Worm (Caenorhabditis elegans) whole organism, young adult: ENCODE results near the gene sec-61.B.
"Not testable (repeated sequence)": the region's sequence is repeated elsewhere in the genome, so short reads cannot be mapped to it uniquely, and the experiment has no call there.

ENCODE experiments used
- B0019.2 ChIP-seq: fragments of 200-800 bp; sonication (Bioruptor generic); conservative IDR thresholded peaks from 2 replicates; pipeline ENCODE4 v1.3.6; 2022; ENCODE audit warnings: missing genetic modification reagents, missing genetic modification characterization, missing compliant biosample characterization
- F22D6.2 ChIP-seq: sonication (generic microtip); optimal IDR thresholded peaks from 2 replicates; lab custom pipeline; 2016; ENCODE audit warnings: mild to moderate bottlenecking, missing genetic modification characterization, missing compliant biosample characterization
- F49E8.2 ChIP-seq: sonication (generic microtip); optimal IDR thresholded peaks from 3 replicates; lab custom pipeline; 2017; ENCODE audit warnings: missing genetic modification characterization, mild to moderate bottlenecking, missing compliant biosample characterization, antibody characterized with exemption, moderate library complexity; ENCODE audit not compliant: insufficient read depth
- ama-1 ChIP-seq, 3 experiments: fragments of 150-350 bp in 1 of 3; sonication (generic microtip) in 2 of 3; optimal IDR thresholded peaks; 2 replicates each; lab custom pipeline; 2014 to 2018; ENCODE audit warnings: missing biosample characterization in 2 of 3, missing genetic modification characterization in 2 of 3, missing genetic modification reagents in 2 of 3
- ceh-100 ChIP-seq: fragments of 200-800 bp; sonication (Bioruptor generic); IDR thresholded peaks from 2 replicates; pipeline ENCODE4 v1.3.6; 2022; ENCODE audit warnings: missing genetic modification reagents, missing genetic modification characterization, missing compliant biosample characterization
- dpl-1 ChIP-seq: fragments of 150-350 bp; optimal IDR thresholded peaks from 2 replicates; lab custom pipeline; 2014; ENCODE audit warnings: missing biosample characterization, missing genetic modification reagents, missing genetic modification characterization
- ets-4 ChIP-seq: fragments of 200-800 bp; sonication (Bioruptor generic); optimal IDR thresholded peaks from 2 replicates; lab custom pipeline; 2018; ENCODE audit warnings: mild to moderate bottlenecking, missing genetic modification characterization, missing compliant biosample characterization
- pha-4 ChIP-seq: fragments of 150-350 bp; sonication (generic microtip); optimal IDR thresholded peaks from 2 replicates; lab custom pipeline; 2014; ENCODE audit warnings: missing biosample characterization, missing genetic modification reagents, missing genetic modification characterization
- rec-8 ChIP-seq, 2 experiments: sonication (generic microtip); optimal IDR thresholded peaks; 2 replicates each; lab custom pipeline; 2016; ENCODE audit warnings: mild to moderate bottlenecking in 2 of 2, missing genetic modification characterization in 2 of 2, missing genetic modification reagents in 2 of 2, missing genotype in 2 of 2, missing biosample characterization in 1 of 2, missing compliant biosample characterization in 1 of 2, moderate library complexity in 1 of 2
- snpc-4 ChIP-seq, 5 experiments: fragments of 150-350 bp in 1 of 5; sonication (generic microtip) in 4 of 5; optimal IDR thresholded peaks; 2 replicates each; lab custom pipeline; 2014 to 2018; ENCODE audit warnings: missing genetic modification characterization in 5 of 5, missing biosample characterization in 3 of 5, antibody characterized with exemption in 2 of 5, mild to moderate bottlenecking in 2 of 5, missing compliant biosample characterization in 2 of 5, missing genotype in 2 of 5, moderate library complexity in 2 of 5, missing genetic modification reagents in 1 of 5
- ztf-6 ChIP-seq: fragments of 200-800 bp; sonication (Bioruptor generic); IDR thresholded peaks from 2 replicates; pipeline ENCODE4 v1.3.6; 2022; ENCODE audit warnings: missing genetic modification reagents, missing genetic modification characterization, missing compliant biosample characterization

DNA sequence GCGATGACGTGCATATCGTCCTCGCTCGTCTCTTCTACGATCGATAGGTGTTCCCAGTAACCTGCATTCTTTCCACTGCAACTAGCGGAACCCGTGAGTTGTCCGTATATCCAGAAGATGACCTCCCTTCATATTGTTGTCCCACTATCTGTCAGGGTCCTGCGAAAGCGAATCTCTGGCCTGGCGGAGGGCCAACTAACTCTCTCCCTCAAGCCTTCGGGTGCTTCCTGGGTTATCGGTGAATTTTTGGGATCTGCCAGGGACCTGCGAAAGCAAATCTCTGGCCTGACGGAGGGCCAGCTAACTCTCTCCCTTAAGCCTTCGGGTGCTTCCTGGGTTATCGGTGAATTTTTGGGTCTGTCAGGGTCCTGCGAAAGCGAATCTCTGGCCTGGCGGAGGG, 8.7 kb upstream of the sec-61.B start:
- TF ChIP-seq ztf-6 (GFP tag; lab: Robert Waterston, UW); snpc-4 (GFP tag; optimal IDR thresholded peaks at IDR 0.05; lab: Kevin White, UChicago); F22D6.2; F49E8.2 (tag; lab: Kevin White, UChicago); ama-1 (optimal IDR thresholded peaks at IDR 0.05; lab: Kevin White, UChicago); ama-1 (GFP tag; optimal IDR thresholded peaks at IDR 0.05; lab: Kevin White, UChicago); rec-8 (tag; optimal IDR thresholded peaks at IDR 0.05; lab: Kevin White, UChicago); ets-4 (GFP tag; lab: Kevin White, UChicago); dpl-1 (GFP tag; lab: Kevin White, UChicago); pha-4 (tag; lab: Kevin White, UChicago); B0019.2 (GFP tag; lab: Robert Waterston, UW); ceh-100 (GFP tag; lab: Robert Waterston, UW): not testable (repeated sequence)
- TF ChIP-seq snpc-4 (tag; optimal IDR thresholded peaks at IDR 0.05; lab: Kevin White, UChicago): peak in 1 of 4 experiments; percentile 58
